1 fruit fly cellular context compared by ENCODE assay signal in the genomic region with DNA sequence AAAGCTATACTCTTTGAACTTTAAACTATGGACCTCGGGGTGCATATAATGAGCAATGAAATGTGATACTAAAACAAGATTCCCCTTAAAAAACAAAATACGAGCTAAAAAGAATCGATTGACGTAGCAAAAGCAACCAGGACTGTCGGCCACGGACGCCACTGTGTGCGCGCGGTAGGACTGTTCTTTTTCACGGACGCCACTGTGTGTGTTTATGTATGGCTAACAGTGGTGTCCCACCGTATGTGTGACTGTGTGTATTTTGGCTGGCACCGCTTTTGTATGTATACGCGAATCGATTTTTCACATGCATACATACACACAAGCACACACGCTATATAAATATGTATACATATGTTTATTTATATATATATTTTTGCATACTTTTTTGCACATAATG.
TF ChIP-seq lines count a peak whose summit lies in the region.

No protein-coding gene starts in this region.

TF ChIP-seq in whole organism, embryonic, 481 proteins besides CTCF, POLR2A, EP300 and RAD21 (continued from another document):
- TF ChIP-seq lov (optimal IDR thresholded peaks at IDR 0.05; lab: Kevin White, UChicago) (no peak), lov (GFP tag; IDR thresholded peaks at IDR 0.05; lab: Robert Waterston, UW) (no peak), nmo (GFP tag; optimal IDR thresholded peaks at IDR 0.05; lab: Kevin White, UChicago) (peak; percentile 15), gt (GFP tag; IDR thresholded peaks at IDR 0.05; lab: Robert Waterston, UW) (no peak), Hsf (GFP tag; optimal IDR thresholded peaks at IDR 0.05; lab: Kevin White, UChicago) (peak; percentile 57), yki (optimal IDR thresholded peaks at IDR 0.05; lab: Kevin White, UChicago) (no peak), CG5245 (GFP tag; optimal IDR thresholded peaks at IDR 0.05; lab: Kevin White, UChicago) (peak; percentile 37), ATbp (GFP tag; optimal IDR thresholded peaks at IDR 0.05; lab: Kevin White, UChicago) (peak; percentile 29), Xbp1 (GFP tag; optimal IDR thresholded peaks at IDR 0.05; lab: Kevin White, UChicago) (peak; percentile 69), bowl (GFP tag; IDR thresholded peaks at IDR 0.05; lab: Robert Waterston, UW) (no peak), sisA (GFP tag; IDR thresholded peaks at IDR 0.05; lab: Robert Waterston, UW) (peak; percentile 66), hkb (optimal IDR thresholded peaks at IDR 0.05; lab: Kevin White, UChicago) (no peak), hkb (GFP tag; IDR thresholded peaks at IDR 0.05; lab: Robert Waterston, UW) (peak; percentile 30), CG8924 (tag; optimal IDR thresholded peaks at IDR 0.05; lab: Kevin White, UChicago) (peak; percentile 19), Mes4 (GFP tag; optimal IDR thresholded peaks at IDR 0.05; lab: Kevin White, UChicago) (no peak), gce (GFP tag; IDR thresholded peaks at IDR 0.05; lab: Robert Waterston, UW) (peak; percentile 22; the same call in 1 of the 3 replicates), jigr1 (GFP tag; IDR thresholded peaks at IDR 0.05; lab: Robert Waterston, UW) (no peak), CG7556 (GFP tag; optimal IDR thresholded peaks at IDR 0.05; lab: Kevin White, UChicago) (no peak), caup (GFP tag; optimal IDR thresholded peaks at IDR 0.05; lab: Kevin White, UChicago; ENCODE audit: severe bottlenecking) (peak; percentile 56), Poxn (GFP tag; IDR thresholded peaks at IDR 0.05; lab: Robert Waterston, UW) (no peak), tna (GFP tag; IDR thresholded peaks at IDR 0.05; lab: Robert Waterston, UW; ENCODE audit: partially characterized antibody) (no peak), run (tag; optimal IDR thresholded peaks at IDR 0.05; lab: Kevin White, UChicago) (no peak), Nf-YA (GFP tag; IDR thresholded peaks at IDR 0.05; lab: Robert Waterston, UW) (no peak), Dbx (GFP tag; IDR thresholded peaks at IDR 0.05; lab: Robert Waterston, UW) (peak; percentile 67; the same call in 1 of the 3 replicates), CG2678 (tag; optimal IDR thresholded peaks at IDR 0.05; lab: Kevin White, UChicago) (peak; percentile 39), ci (GFP tag; IDR thresholded peaks at IDR 0.05; lab: Robert Waterston, UW) (peak; percentile 66), Hr3 (GFP tag; optimal IDR thresholded peaks at IDR 0.05; lab: Kevin White, UChicago) (peak; percentile 27), CG4404 (GFP tag; IDR thresholded peaks at IDR 0.05; lab: Robert Waterston, UW) (no peak), cato (GFP tag; optimal IDR thresholded peaks at IDR 0.05; lab: Kevin White, UChicago; ENCODE audit: borderline replicate concordance) (no peak), luna (GFP tag; optimal IDR thresholded peaks at IDR 0.05; lab: Kevin White, UChicago) (no peak), CG42726 (GFP tag; IDR thresholded peaks at IDR 0.05; lab: Robert Waterston, UW; ENCODE audit: partially characterized antibody) (peak; percentile 53; the same call in 1 of the 2 replicates), abd-A (tag; optimal IDR thresholded peaks at IDR 0.05; lab: Kevin White, UChicago) (no peak), CG34422 (GFP tag; IDR thresholded peaks at IDR 0.05; lab: Robert Waterston, UW) (peak; percentile 91), NFAT (GFP tag; IDR thresholded peaks at IDR 0.05; lab: Robert Waterston, UW) (peak; percentile 83), grn (GFP tag; optimal IDR thresholded peaks at IDR 0.05; lab: Kevin White, UChicago) (no peak), bab2 (GFP tag; optimal IDR thresholded peaks at IDR 0.05; lab: Kevin White, UChicago) (peak; percentile 58), lmd (GFP tag; IDR thresholded peaks at IDR 0.05; lab: Robert Waterston, UW) (peak; percentile 33; the same call in 1 of the 2 replicates), Oaz (GFP tag; IDR thresholded peaks at IDR 0.05; lab: Robert Waterston, UW) (no peak), sna (GFP tag; IDR thresholded peaks at IDR 0.05; lab: Robert Waterston, UW; ENCODE audit: partially characterized antibody) (no peak), sr (GFP tag; IDR thresholded peaks at IDR 0.05; lab: Robert Waterston, UW) (no peak), sens-2 (GFP tag; IDR thresholded peaks at IDR 0.05; lab: Robert Waterston, UW) (no peak), ERR (GFP tag; optimal IDR thresholded peaks at IDR 0.05; lab: Kevin White, UChicago) (peak; percentile 55), pnt (GFP tag; optimal IDR thresholded peaks at IDR 0.05; lab: Kevin White, UChicago) (peak; percentile 37), CG11398 (GFP tag; optimal IDR thresholded peaks at IDR 0.05; lab: Kevin White, UChicago) (peak; percentile 17), ham (GFP tag; IDR thresholded peaks at IDR 0.05; lab: Robert Waterston, UW) (no peak), CG1603 (tag; optimal IDR thresholded peaks at IDR 0.05; lab: Kevin White, UChicago) (peak; percentile 43), CG11085 (GFP tag; IDR thresholded peaks at IDR 0.05; lab: Robert Waterston, UW) (no peak), CG4328 (GFP tag; optimal IDR thresholded peaks at IDR 0.05; lab: Kevin White, UChicago) (no peak), CG14014 (GFP tag; IDR thresholded peaks at IDR 0.05; lab: Robert Waterston, UW) (peak; percentile 66), HLH3B (GFP tag; IDR thresholded peaks at IDR 0.05; lab: Robert Waterston, UW) (no peak), CG6683 (GFP tag; optimal IDR thresholded peaks at IDR 0.05; lab: Kevin White, UChicago) (no peak), Hr39 (optimal IDR thresholded peaks at IDR 0.05; lab: Kevin White, UChicago) (no peak), tin (GFP tag; optimal IDR thresholded peaks at IDR 0.05; lab: Kevin White, UChicago) (peak; percentile 46), NfI (GFP tag; optimal IDR thresholded peaks at IDR 0.05; lab: Kevin White, UChicago) (peak; percentile 50), crol (GFP tag; IDR thresholded peaks at IDR 0.05; lab: Robert Waterston, UW) (no peak), Atf-2 (GFP tag; optimal IDR thresholded peaks at IDR 0.05; lab: Kevin White, UChicago) (peak; percentile 32), H15 (GFP tag; IDR thresholded peaks at IDR 0.05; lab: Robert Waterston, UW) (no peak), D19A (tag; optimal IDR thresholded peaks at IDR 0.05; lab: Kevin White, UChicago) (peak; percentile 12), CkIIα-i1 (GFP tag; IDR thresholded peaks at IDR 0.05; lab: Robert Waterston, UW) (no peak), CG12659 (GFP tag; optimal IDR thresholded peaks at IDR 0.05; lab: Kevin White, UChicago) (peak; percentile 42), repo (GFP tag; optimal IDR thresholded peaks at IDR 0.05; lab: Kevin White, UChicago) (no peak), dati (GFP tag; IDR thresholded peaks at IDR 0.05; lab: Robert Waterston, UW) (0 out of 2 replicates have a peak, but pooled peaks have one; percentile 45), maf-S (GFP tag; optimal IDR thresholded peaks at IDR 0.05; lab: Kevin White, UChicago) (peak; percentile 45), CG4360 (GFP tag; IDR thresholded peaks at IDR 0.05; lab: Robert Waterston, UW) (no peak), ato (GFP tag; IDR thresholded peaks at IDR 0.05; lab: Robert Waterston, UW; ENCODE audit: partially characterized antibody) (no peak), CG15696 (tag; optimal IDR thresholded peaks at IDR 0.05; lab: Kevin White, UChicago) (peak; percentile 33), CG10274 (GFP tag; optimal IDR thresholded peaks at IDR 0.05; lab: Kevin White, UChicago) (no peak), CG17328 (GFP tag; IDR thresholded peaks at IDR 0.05; lab: Robert Waterston, UW) (peak; percentile 52; the same call in 1 of the 2 replicates), pum (GFP tag; optimal IDR thresholded peaks at IDR 0.05; lab: Kevin White, UChicago) (peak; percentile 64), chif (GFP tag; optimal IDR thresholded peaks at IDR 0.05; lab: Kevin White, UChicago) (peak; percentile 19 to 23), CG6791 (GFP tag; IDR thresholded peaks at IDR 0.05; lab: Robert Waterston, UW; ENCODE audit: partially characterized antibody) (no peak), CG12155 (GFP tag; optimal IDR thresholded peaks at IDR 0.05; lab: Kevin White, UChicago) (peak; percentile 52), CG10543 (GFP tag; optimal IDR thresholded peaks at IDR 0.05; lab: Kevin White, UChicago) (peak; percentile 44), Asciz (GFP tag; optimal IDR thresholded peaks at IDR 0.05; lab: Kevin White, UChicago) (peak; percentile 5), fd3F (GFP tag; optimal IDR thresholded peaks at IDR 0.05; lab: Kevin White, UChicago) (no peak), ssp (GFP tag; IDR thresholded peaks at IDR 0.05; lab: Robert Waterston, UW) (no peak), tgo (GFP tag; IDR thresholded peaks at IDR 0.05; lab: Robert Waterston, UW) (no peak), trem (tag; optimal IDR thresholded peaks at IDR 0.05; lab: Kevin White, UChicago) (no peak), Sry-δ (GFP tag; optimal IDR thresholded peaks at IDR 0.05; lab: Kevin White, UChicago) (peak; percentile 15), sd (tag; optimal IDR thresholded peaks at IDR 0.05; lab: Kevin White, UChicago) (no peak), Taf1 (GFP tag; IDR thresholded peaks at IDR 0.05; lab: Robert Waterston, UW) (peak; percentile 43; the same call in 1 of the 2 replicates), CG10979 (tag; optimal IDR thresholded peaks at IDR 0.05; lab: Kevin White, UChicago) (no peak), CG7786 (GFP tag; optimal IDR thresholded peaks at IDR 0.05; lab: Kevin White, UChicago) (peak; percentile 48), chn (GFP tag; optimal IDR thresholded peaks at IDR 0.05; lab: Kevin White, UChicago) (peak; percentile 56), Doc3 (GFP tag; IDR thresholded peaks at IDR 0.05; lab: Robert Waterston, UW; ENCODE audit: partially characterized antibody) (no peak), hth (optimal IDR thresholded peaks at IDR 0.05; lab: Kevin White, UChicago) (no peak), kah (GFP tag; optimal IDR thresholded peaks at IDR 0.05; lab: Kevin White, UChicago) (peak; percentile 17), fru (optimal IDR thresholded peaks at IDR 0.05; lab: Kevin White, UChicago) (no peak), Dfd (GFP tag; optimal IDR thresholded peaks at IDR 0.05; lab: Kevin White, UChicago) (no peak), lbe (GFP tag; optimal IDR thresholded peaks at IDR 0.05; lab: Kevin White, UChicago) (peak; percentile 35), Trl (optimal IDR thresholded peaks at IDR 0.05; lab: Kevin White, UChicago) (no peak), Trl (GFP tag; optimal IDR thresholded peaks at IDR 0.05; lab: Kevin White, UChicago) (peak; percentile 75), CG13287 (GFP tag; IDR thresholded peaks at IDR 0.05; lab: Robert Waterston, UW; ENCODE audit: partially characterized antibody) (peak; percentile 10; the same call in 1 of the 2 replicates), croc (GFP tag; conservative IDR thresholded peaks at IDR 0.05; lab: Robert Waterston, UW) (no peak), CG18262 (tag; optimal IDR thresholded peaks at IDR 0.05; lab: Kevin White, UChicago) (peak; percentile 19), Lpt (GFP tag; optimal IDR thresholded peaks at IDR 0.05; lab: Kevin White, UChicago) (no peak), ems (GFP tag; optimal IDR thresholded peaks at IDR 0.05; lab: Kevin White, UChicago) (peak; percentile 38), CG17912 (GFP tag; optimal IDR thresholded peaks at IDR 0.05; lab: Kevin White, UChicago) (peak; percentile 79), CG3065 (GFP tag; optimal IDR thresholded peaks at IDR 0.05; lab: Kevin White, UChicago) (peak; percentile 31), ash1 (GFP tag; optimal IDR thresholded peaks at IDR 0.05; lab: Kevin White, UChicago) (peak; percentile 41), CG3838 (GFP tag; optimal IDR thresholded peaks at IDR 0.05; lab: Kevin White, UChicago) (no peak), salm (tag; optimal IDR thresholded peaks at IDR 0.05; lab: Kevin White, UChicago) (no peak), onecut (GFP tag; IDR thresholded peaks at IDR 0.05; lab: Robert Waterston, UW) (peak; percentile 99), dmrt11E (tag; optimal IDR thresholded peaks at IDR 0.05; lab: Kevin White, UChicago) (no peak), h (optimal IDR thresholded peaks at IDR 0.05; lab: Kevin White, UChicago) (peak; percentile 62), Dek (tag; optimal IDR thresholded peaks at IDR 0.05; lab: Kevin White, UChicago) (peak; percentile 51), Lhr (GFP tag; optimal IDR thresholded peaks at IDR 0.05; lab: Kevin White, UChicago) (no peak), B-H1 (GFP tag; IDR thresholded peaks at IDR 0.05; lab: Robert Waterston, UW) (no peak; the same call in 2 of the 3 replicates), ro (GFP tag; IDR thresholded peaks at IDR 0.05; lab: Robert Waterston, UW) (no peak), bbx (GFP tag; IDR thresholded peaks at IDR 0.05; lab: Robert Waterston, UW; ENCODE audit: partially characterized antibody) (peak; percentile 56), CG6813 (GFP tag; optimal IDR thresholded peaks at IDR 0.05; lab: Kevin White, UChicago) (peak; percentile 21), CG11504 (tag; optimal IDR thresholded peaks at IDR 0.05; lab: Kevin White, UChicago) (no peak), exex (tag; optimal IDR thresholded peaks at IDR 0.05; lab: Kevin White, UChicago) (peak; percentile 20), CG8281 (tag; optimal IDR thresholded peaks at IDR 0.05; lab: Kevin White, UChicago) (no peak), CG2202 (tag; optimal IDR thresholded peaks at IDR 0.05; lab: Kevin White, UChicago) (no peak), Opbp (GFP tag; IDR thresholded peaks at IDR 0.05; lab: Robert Waterston, UW; ENCODE audit: partially characterized antibody) (peak; percentile 56; the same call in 1 of the 3 replicates), CG6175 (GFP tag; IDR thresholded peaks at IDR 0.05; lab: Robert Waterston, UW) (peak; percentile 19; the same call in 1 of the 3 replicates), Adf1 (GFP tag; IDR thresholded peaks at IDR 0.05; lab: Robert Waterston, UW) (peak; percentile 45; the same call in 1 of the 2 replicates), dm (GFP tag; optimal IDR thresholded peaks at IDR 0.05; lab: Kevin White, UChicago) (peak; percentile 40), CG1024 (GFP tag; IDR thresholded peaks at IDR 0.05; lab: Robert Waterston, UW) (peak; percentile 20; the same call in 1 of the 2 replicates), CG2875 (GFP tag; optimal IDR thresholded peaks at IDR 0.05; lab: Kevin White, UChicago) (no peak), disco-r (GFP tag; optimal IDR thresholded peaks at IDR 0.05; lab: Kevin White, UChicago) (no peak), da (GFP tag; optimal IDR thresholded peaks at IDR 0.05; lab: Kevin White, UChicago) (no peak), Bgb (GFP tag; IDR thresholded peaks at IDR 0.05; lab: Robert Waterston, UW; ENCODE audit: partially characterized antibody) (peak; percentile 41; the same call in 1 of the 2 replicates)
